Fruit fly (Drosophila melanogaster): ENCODE data around the gene Prosalpha4T1.

Prosalpha4T1 gene

DNA sequence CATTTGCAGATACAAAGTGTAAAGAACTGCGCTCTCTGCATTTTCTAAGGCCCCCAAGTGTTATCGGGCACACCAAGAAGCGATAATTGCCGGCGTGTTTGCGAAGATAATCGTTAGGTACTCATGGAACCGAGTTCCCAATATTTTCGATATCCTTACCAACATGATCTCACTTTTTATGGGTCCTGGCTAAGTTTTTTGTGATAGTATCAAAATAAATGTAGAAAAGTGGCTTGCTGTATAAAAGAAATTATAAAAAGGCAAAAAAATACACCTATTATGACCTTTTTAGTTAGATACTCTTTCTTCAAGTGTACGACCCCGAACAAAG lies 17.2 kb upstream of the Prosalpha4T1 start:
- TF ChIP-seq CG8944 (GFP tag; optimal IDR thresholded peaks at IDR 0.05), result no peak
- TF ChIP-seq Dek (tag; optimal IDR thresholded peaks at IDR 0.05), result no peak
- TF ChIP-seq nau (GFP tag; optimal IDR thresholded peaks at IDR 0.05), result no peak
- TF ChIP-seq pzg (GFP tag; optimal IDR thresholded peaks at IDR 0.05), result no peak

- TF ChIP-seq ap (GFP tag; IDR thresholded peaks at IDR 0.05) (no peak), Drgx (GFP tag; IDR thresholded peaks at IDR 0.05) (peak; percentile 58), CG15479 (GFP tag; optimal IDR thresholded peaks at IDR 0.05) (peak; percentile 70), Hr51 (GFP tag; optimal IDR thresholded peaks at IDR 0.05) (no peak), lbe (GFP tag; optimal IDR thresholded peaks at IDR 0.05) (peak; percentile 77), ewg (GFP tag; optimal IDR thresholded peaks at IDR 0.05) (no peak), CG4730 (GFP tag; IDR thresholded peaks at IDR 0.05) (no peak), nmo (GFP tag; optimal IDR thresholded peaks at IDR 0.05) (no peak), Ets65A (GFP tag) (peak; percentile 70), CG3726 (GFP tag; IDR thresholded peaks at IDR 0.05) (no peak), Med (GFP tag) (peak; percentile 48), NC2β (GFP tag; optimal IDR thresholded peaks at IDR 0.05) (no peak), CG11456 (GFP tag; IDR thresholded peaks at IDR 0.05) (no peak), CG6654 (GFP tag; optimal IDR thresholded peaks at IDR 0.05) (no peak), ci (GFP tag; IDR thresholded peaks at IDR 0.05) (no peak), BEAF-32 (GFP tag; optimal IDR thresholded peaks at IDR 0.05) (no peak), CG11560 (tag; IDR thresholded peaks at IDR 0.05) (no peak), Pdp1 (GFP tag; optimal IDR thresholded peaks at IDR 0.05) (no peak), zfh1 (GFP tag; IDR thresholded peaks at IDR 0.05) (no peak), CG6813 (GFP tag; optimal IDR thresholded peaks at IDR 0.05) (no peak), bbx (GFP tag; IDR thresholded peaks at IDR 0.05; ENCODE audit: partially characterized antibody) (no peak), stwl (tag; optimal IDR thresholded peaks at IDR 0.05) (no peak)
Observed at dm6 chr3R:20765302-20766155, 16.7 kb upstream of the Prosalpha4T1 start.

dm6 chr3R:20764058-20764457 lies 15.2 kb upstream of the Prosalpha4T1 start:
- no peak for TF ChIP-seq gcm2 (GFP tag; optimal IDR thresholded peaks at IDR 0.05)
- no peak for TF ChIP-seq CG7839 (tag; optimal IDR thresholded peaks at IDR 0.05)
- TF ChIP-seq Drgx (GFP tag; IDR thresholded peaks at IDR 0.05), result peak; percentile 58; the same call in 1 of the 2 replicates
- TF ChIP-seq ara (GFP tag; IDR thresholded peaks at IDR 0.05), result no peak
- no peak for TF ChIP-seq cato (GFP tag; optimal IDR thresholded peaks at IDR 0.05; ENCODE audit: borderline replicate concordance)
- no peak for TF ChIP-seq CG2875 (GFP tag; optimal IDR thresholded peaks at IDR 0.05)
- TF ChIP-seq Kr (GFP tag; optimal IDR thresholded peaks at IDR 0.05), result no peak
- TF ChIP-seq CG15479 (GFP tag; optimal IDR thresholded peaks at IDR 0.05), result peak; percentile 10
- peak; percentile 6 for TF ChIP-seq corto (GFP tag; optimal IDR thresholded peaks at IDR 0.05)
- TF ChIP-seq lbe (GFP tag; optimal IDR thresholded peaks at IDR 0.05), result peak; percentile 51
- no peak for TF ChIP-seq oc (tag; optimal IDR thresholded peaks at IDR 0.05)
